Worm (Caenorhabditis elegans) whole organism, L4/young adult: ENCODE measurements around the gene F20B6.6.

Experiments
- dao-5 ChIP-seq: sonication (generic microtip); optimal IDR thresholded peaks from 2 replicates; lab custom pipeline; 2016; ENCODE audit warnings: missing genotype, missing genetic modification characterization, moderate library complexity, missing compliant biosample characterization
- him-1 ChIP-seq: sonication (generic microtip); optimal IDR thresholded peaks from 2 replicates; lab custom pipeline; 2016; ENCODE audit warnings: missing genotype, missing genetic modification reagents, missing genetic modification characterization, missing compliant biosample characterization

DNA sequence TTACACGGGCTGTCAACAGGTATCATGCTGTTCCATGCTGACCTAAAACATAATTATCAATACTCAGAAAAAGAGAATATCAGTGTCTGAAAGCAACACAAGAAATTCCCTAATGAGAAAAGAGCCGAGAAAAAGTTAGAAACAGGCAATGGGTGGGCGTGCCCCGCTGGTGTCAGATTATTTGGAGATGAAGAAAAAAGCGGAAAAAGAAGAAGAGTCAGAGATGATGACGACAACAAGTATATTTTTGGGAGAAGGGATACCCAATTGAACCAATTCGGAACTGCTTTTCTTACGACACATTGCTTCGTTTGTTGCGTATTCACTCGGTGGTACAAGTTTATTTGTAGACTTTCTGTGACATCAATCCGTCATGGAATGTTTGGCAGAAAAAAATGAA is 5.6 kb downstream of the F20B6.6 start, which contains the start of gene F20B6.4:
- TF ChIP-seq him-1 (tag; lab: Kevin White, UChicago) (no peak), dao-5 (tag; lab: Kevin White, UChicago) (no peak)
